Worm (Caenorhabditis elegans) whole organism, L1 larva: ENCODE results near the gene tmem-24.

ENCODE experiments used
- Y116A8C.19 ChIP-seq: sonication (generic microtip); optimal IDR thresholded peaks from 2 replicates; lab custom pipeline; 2016; ENCODE audit warnings: missing compliant biosample characterization, missing genetic modification characterization, borderline replicate concordance
- aly-2 ChIP-seq: fragments of 150-350 bp; optimal IDR thresholded peaks from 2 replicates; lab custom pipeline; 2014; ENCODE audit warnings: missing biosample characterization, missing genetic modification characterization
- fkh-10 ChIP-seq: sonication (generic microtip); optimal IDR thresholded peaks from 2 replicates; lab custom pipeline; 2017; ENCODE audit warnings: missing biosample characterization, missing genetic modification reagents, missing genetic modification characterization
- hlh-4 ChIP-seq: sonication (generic microtip); optimal IDR thresholded peaks from 2 replicates; lab custom pipeline; 2016; ENCODE audit warnings: mild to moderate bottlenecking, missing genetic modification characterization, missing compliant biosample characterization
- lin-39 ChIP-seq: fragments of 150-350 bp; optimal IDR thresholded peaks from 2 replicates; lab custom pipeline; 2014; ENCODE audit warnings: missing biosample characterization, missing genetic modification reagents, missing genetic modification characterization
- nhr-11 ChIP-seq: fragments of 150-350 bp; optimal IDR thresholded peaks from 2 replicates; lab custom pipeline; 2014; ENCODE audit warnings: missing biosample characterization, missing genetic modification characterization
- nhr-76 ChIP-seq: sonication (generic microtip); optimal IDR thresholded peaks from 2 replicates; lab custom pipeline; 2017; ENCODE audit warnings: missing biosample characterization, missing genetic modification characterization
- snpc-4 ChIP-seq: fragments of 150-350 bp; optimal IDR thresholded peaks from 2 replicates; lab custom pipeline; 2014; ENCODE audit warnings: missing biosample characterization, missing genetic modification characterization

ce11 chrX:3596303-3596772 is 48.4 kb downstream of the tmem-24 start, which contains the start of gene T27A10.6:
- TF ChIP-seq Y116A8C.19 = no peak
- no peak for TF ChIP-seq snpc-4 (tag; lab: Kevin White, UChicago)
- TF ChIP-seq nhr-11 (tag; lab: Kevin White, UChicago) = no peak
- no peak for TF ChIP-seq lin-39 (tag; lab: Kevin White, UChicago)
- TF ChIP-seq fkh-10 = no peak
- no peak for TF ChIP-seq nhr-76 (tag; lab: Kevin White, UChicago)
- no peak for TF ChIP-seq aly-2 (tag; lab: Kevin White, UChicago)
- TF ChIP-seq hlh-4 = no peak
